Fruit fly (Drosophila melanogaster): ENCODE data around the gene Rcd4.

Gene Rcd4

dm6 chr2L:8376717-8377116 lies 5.9 kb upstream of the Rcd4 start, which contains the start of the genes CG13390 and CG17294 (continued):
- TF ChIP-seq ftz-f1 (GFP tag; optimal IDR thresholded peaks at IDR 0.05), result peak; percentile 82
- peak; percentile 37; the same call in 1 of the 3 replicates for TF ChIP-seq hb (GFP tag; IDR thresholded peaks at IDR 0.05; ENCODE audit: partially characterized antibody)
- peak; percentile 97 for TF ChIP-seq CG1024 (GFP tag; IDR thresholded peaks at IDR 0.05)
- TF ChIP-seq jing (GFP tag; optimal IDR thresholded peaks at IDR 0.05), result peak; percentile 99
- peak; percentile 82 for TF ChIP-seq Elba2 (GFP tag; optimal IDR thresholded peaks at IDR 0.05)
- peak; percentile 97 for TF ChIP-seq psq (GFP tag; optimal IDR thresholded peaks at IDR 0.05)
- peak; percentile 100 for TF ChIP-seq CG13424 (tag; optimal IDR thresholded peaks at IDR 0.05)
- TF ChIP-seq caup (GFP tag; optimal IDR thresholded peaks at IDR 0.05; ENCODE audit: severe bottlenecking), result peak; percentile 99
- TF ChIP-seq amos (GFP tag; IDR thresholded peaks at IDR 0.05; ENCODE audit: partially characterized antibody), result peak; percentile 73
- peak; percentile 98 for TF ChIP-seq CG30431 (GFP tag; optimal IDR thresholded peaks at IDR 0.05)
- peak; percentile 98 for TF ChIP-seq CG5245 (GFP tag; optimal IDR thresholded peaks at IDR 0.05)
- peak; percentile 91 for TF ChIP-seq jumu (GFP tag; optimal IDR thresholded peaks at IDR 0.05)
- no peak for TF ChIP-seq hth (optimal IDR thresholded peaks at IDR 0.05)
- TF ChIP-seq dati (GFP tag; IDR thresholded peaks at IDR 0.05), result peak; percentile 98
- TF ChIP-seq CG1603 (tag; optimal IDR thresholded peaks at IDR 0.05), result peak; percentile 96
- peak; percentile 98 for TF ChIP-seq Doc2 (GFP tag; IDR thresholded peaks at IDR 0.05)
- no peak for TF ChIP-seq fru (optimal IDR thresholded peaks at IDR 0.05)
- peak; percentile 99 for TF ChIP-seq CG6175 (GFP tag; IDR thresholded peaks at IDR 0.05)
- peak; percentile 99 for TF ChIP-seq ken (GFP tag; IDR thresholded peaks at IDR 0.05)
- TF ChIP-seq wdn (GFP tag; IDR thresholded peaks at IDR 0.05), result peak; percentile 100
- TF ChIP-seq CG31224 (GFP tag; IDR thresholded peaks at IDR 0.05), result peak; percentile 99
- TF ChIP-seq zf30C (GFP tag; optimal IDR thresholded peaks at IDR 0.05), result peak; percentile 54
- TF ChIP-seq ind (GFP tag; optimal IDR thresholded peaks at IDR 0.05), result peak; percentile 99
- peak; percentile 69 for TF ChIP-seq Myb (GFP tag; optimal IDR thresholded peaks at IDR 0.05)
- peak; percentile 99 for TF ChIP-seq Spps (tag; optimal IDR thresholded peaks at IDR 0.05)
- TF ChIP-seq CG2202 (tag; optimal IDR thresholded peaks at IDR 0.05), result peak; percentile 99
- TF ChIP-seq ssp (GFP tag; IDR thresholded peaks at IDR 0.05), result peak; percentile 96
- TF ChIP-seq Sry-β (GFP tag; optimal IDR thresholded peaks at IDR 0.05), result peak; percentile 76
- TF ChIP-seq B-H2 (GFP tag; optimal IDR thresholded peaks at IDR 0.05), result peak; percentile 99
- TF ChIP-seq Eip74EF (GFP tag; optimal IDR thresholded peaks at IDR 0.05), result peak in 1 of 2 experiments; percentile 100
- TF ChIP-seq MESR4 (GFP tag; optimal IDR thresholded peaks at IDR 0.05), result peak; percentile 82
- TF ChIP-seq en (GFP tag; optimal IDR thresholded peaks at IDR 0.05), result peak; percentile 79
- no peak for TF ChIP-seq Tbp (GFP tag; optimal IDR thresholded peaks at IDR 0.05)
- peak; percentile 98 for TF ChIP-seq Bteb2 (GFP tag; optimal IDR thresholded peaks at IDR 0.05)
- peak; percentile 99 for TF ChIP-seq CG6272 (GFP tag; IDR thresholded peaks at IDR 0.05)
- peak; percentile 100 for TF ChIP-seq Xrp1 (GFP tag; IDR thresholded peaks at IDR 0.05)
- TF ChIP-seq CG10366 (GFP tag; IDR thresholded peaks at IDR 0.05), result peak; percentile 99
- TF ChIP-seq oc (tag; optimal IDR thresholded peaks at IDR 0.05), result peak; percentile 100
- peak; percentile 100 for TF ChIP-seq Meics (GFP tag; optimal IDR thresholded peaks at IDR 0.05)
- TF ChIP-seq CG10267 (tag; optimal IDR thresholded peaks at IDR 0.05), result peak; percentile 98
- peak; percentile 99 for TF ChIP-seq CG1233 (GFP tag; optimal IDR thresholded peaks at IDR 0.05)
- TF ChIP-seq CG3838 (GFP tag; optimal IDR thresholded peaks at IDR 0.05), result peak; percentile 96
- no peak for TF ChIP-seq HLHmδ (GFP tag; optimal IDR thresholded peaks at IDR 0.05)
- peak; percentile 99 for TF ChIP-seq gsb-n (tag; optimal IDR thresholded peaks at IDR 0.05)
- no peak for TF ChIP-seq Sin3A (optimal IDR thresholded peaks at IDR 0.05)
- peak; percentile 95 for TF ChIP-seq zfh2 (GFP tag; optimal IDR thresholded peaks at IDR 0.05)
- TF ChIP-seq esg (GFP tag; conservative IDR thresholded peaks at IDR 0.05), result peak; percentile 100
- TF ChIP-seq sc (optimal IDR thresholded peaks at IDR 0.05), result no peak
- TF ChIP-seq sc (GFP tag; optimal IDR thresholded peaks at IDR 0.05), result peak; percentile 99
- TF ChIP-seq CG33557 (GFP tag; optimal IDR thresholded peaks at IDR 0.05), result peak; percentile 99
- peak; percentile 99 for TF ChIP-seq Max (GFP tag; optimal IDR thresholded peaks at IDR 0.05)
- TF ChIP-seq ERR (GFP tag; optimal IDR thresholded peaks at IDR 0.05), result peak; percentile 84

All from whole organism, embryonic.